Fruit fly (Drosophila melanogaster): ENCODE data around the gene CG15546.

CG15546 gene

DNA sequence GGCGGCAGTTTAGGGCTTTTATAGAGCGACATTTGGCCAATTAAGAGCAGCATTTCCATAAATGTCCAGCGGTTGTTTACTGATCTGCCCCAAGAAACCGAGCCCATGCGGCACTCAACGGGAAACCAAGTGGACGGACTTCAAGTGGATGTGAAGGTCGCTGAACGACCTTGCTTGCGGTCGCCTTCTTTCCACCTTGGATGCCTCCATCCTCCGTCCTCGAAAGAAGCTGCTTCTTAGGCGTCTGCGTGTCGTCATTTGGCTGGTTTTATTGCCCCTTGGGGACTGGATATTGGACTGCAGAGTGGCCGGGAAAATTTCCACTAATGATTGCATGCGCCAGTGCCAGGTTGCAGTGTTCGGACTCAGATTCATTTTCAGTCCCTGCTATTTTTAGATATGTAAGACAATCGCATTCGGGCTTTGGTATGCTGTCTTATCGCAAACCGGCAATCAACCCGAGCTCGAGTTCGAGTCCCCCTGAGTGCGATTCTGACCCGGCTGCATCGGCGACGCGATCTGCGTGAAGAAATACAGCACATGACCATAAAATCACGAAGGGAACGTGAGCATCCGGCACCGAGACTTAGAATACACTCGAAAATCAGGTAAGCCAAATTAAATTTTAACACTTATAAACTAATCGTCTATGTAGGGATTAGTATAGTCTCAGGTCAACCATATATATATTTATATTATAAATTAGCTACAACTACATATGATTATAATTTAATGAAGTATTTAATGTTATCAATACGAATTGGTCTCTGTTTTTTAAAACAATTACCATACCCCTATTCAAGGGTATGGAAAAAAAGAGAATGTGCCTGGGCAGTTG, 33.1 kb downstream of the CG15546 start:
- TF ChIP-seq bab1 (GFP tag; optimal IDR thresholded peaks at IDR 0.05), result no peak
- no peak for TF ChIP-seq Clk (GFP tag; optimal IDR thresholded peaks at IDR 0.05)
- TF ChIP-seq CG12768 (GFP tag; optimal IDR thresholded peaks at IDR 0.05), result no peak
- TF ChIP-seq Hr96 (GFP tag; optimal IDR thresholded peaks at IDR 0.05), result no peak
- TF ChIP-seq kay (GFP tag; ENCODE audit: borderline replicate concordance), result no peak

DNA sequence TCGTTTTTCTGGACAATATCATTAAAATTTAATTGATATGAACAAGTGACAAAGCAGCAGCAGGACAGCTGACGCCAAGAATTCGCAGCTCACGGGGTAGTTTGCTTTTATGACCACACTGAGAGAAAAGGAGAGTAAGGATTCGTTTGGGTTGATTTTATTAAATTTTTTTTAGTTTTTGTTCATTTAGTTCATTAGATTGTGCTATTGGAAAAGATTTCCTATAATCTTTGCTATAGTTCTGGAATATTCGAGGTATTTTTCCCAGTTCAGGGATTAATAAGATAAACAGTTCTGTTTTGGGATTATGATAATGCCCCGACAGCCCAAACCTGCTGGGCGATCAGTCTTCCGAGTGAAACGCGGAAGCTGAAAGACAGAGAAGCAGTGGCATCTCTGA, 33.8 kb downstream of the CG15546 start:
- TF ChIP-seq CG12768 (GFP tag; optimal IDR thresholded peaks at IDR 0.05) (no peak), CG7045 (GFP tag; optimal IDR thresholded peaks at IDR 0.05) (no peak), Crg-1 (GFP tag; optimal IDR thresholded peaks at IDR 0.05) (no peak), pad (GFP tag; optimal IDR thresholded peaks at IDR 0.05) (no peak), cnc (optimal IDR thresholded peaks at IDR 0.05) (no peak), tj (GFP tag; optimal IDR thresholded peaks at IDR 0.05) (no peak), CG5204 (GFP tag; optimal IDR thresholded peaks at IDR 0.05) (no peak), Clk (GFP tag; optimal IDR thresholded peaks at IDR 0.05) (no peak), CG14711 (tag; optimal IDR thresholded peaks at IDR 0.05) (no peak), Hr96 (GFP tag; optimal IDR thresholded peaks at IDR 0.05) (no peak), CG11617 (GFP tag; optimal IDR thresholded peaks at IDR 0.05) (no peak), CG33017 (tag; optimal IDR thresholded peaks at IDR 0.05) (no peak), kay (GFP tag; ENCODE audit: borderline replicate concordance) (no peak), CG7101 (tag; optimal IDR thresholded peaks at IDR 0.05) (no peak), ovo (GFP tag; optimal IDR thresholded peaks at IDR 0.05) (no peak), Mnt (GFP tag; optimal IDR thresholded peaks at IDR 0.05) (no peak), toe (GFP tag; optimal IDR thresholded peaks at IDR 0.05) (no peak)

dm6 chr3R:30840741-30841140, 35.2 kb downstream of the CG15546 start:
- TF ChIP-seq Mnt (GFP tag; optimal IDR thresholded peaks at IDR 0.05) (no peak), CG12768 (GFP tag; optimal IDR thresholded peaks at IDR 0.05) (no peak), cic (GFP tag; optimal IDR thresholded peaks at IDR 0.05) (no peak), CG14711 (tag; optimal IDR thresholded peaks at IDR 0.05) (no peak), CG5204 (GFP tag; optimal IDR thresholded peaks at IDR 0.05) (no peak), CG11617 (GFP tag; optimal IDR thresholded peaks at IDR 0.05) (no peak), bab1 (GFP tag; optimal IDR thresholded peaks at IDR 0.05) (no peak), kay (GFP tag; ENCODE audit: borderline replicate concordance) (no peak)

DNA sequence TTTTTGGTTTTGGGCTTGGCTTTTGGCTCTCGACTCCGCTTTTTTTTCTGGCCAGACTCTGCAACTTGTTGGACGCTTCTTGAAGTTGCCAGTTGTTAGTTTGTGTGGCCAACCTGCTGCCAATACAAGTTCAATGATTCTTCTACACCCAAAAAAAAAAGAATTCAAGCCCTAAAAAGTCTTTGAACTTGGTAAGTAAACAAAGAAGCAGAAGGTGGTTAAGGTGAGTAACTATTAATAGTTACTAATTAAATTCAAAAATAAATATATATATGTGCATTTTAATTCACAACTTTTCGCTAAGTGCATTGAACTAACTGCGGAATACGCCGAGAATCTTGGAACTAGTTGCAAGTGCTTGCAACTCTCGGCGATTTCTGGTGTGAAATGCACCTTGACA, 42.9 kb downstream of the CG15546 start:
- TF ChIP-seq CG14711 (tag; optimal IDR thresholded peaks at IDR 0.05) (no peak), CG7101 (tag; optimal IDR thresholded peaks at IDR 0.05) (no peak), kay (GFP tag; ENCODE audit: borderline replicate concordance) (no peak), Crg-1 (GFP tag; optimal IDR thresholded peaks at IDR 0.05) (no peak), Clk (GFP tag; optimal IDR thresholded peaks at IDR 0.05) (no peak), Hr96 (GFP tag; optimal IDR thresholded peaks at IDR 0.05) (no peak), CG1620 (GFP tag; optimal IDR thresholded peaks at IDR 0.05) (no peak), CG12768 (GFP tag; optimal IDR thresholded peaks at IDR 0.05) (no peak)

DNA sequence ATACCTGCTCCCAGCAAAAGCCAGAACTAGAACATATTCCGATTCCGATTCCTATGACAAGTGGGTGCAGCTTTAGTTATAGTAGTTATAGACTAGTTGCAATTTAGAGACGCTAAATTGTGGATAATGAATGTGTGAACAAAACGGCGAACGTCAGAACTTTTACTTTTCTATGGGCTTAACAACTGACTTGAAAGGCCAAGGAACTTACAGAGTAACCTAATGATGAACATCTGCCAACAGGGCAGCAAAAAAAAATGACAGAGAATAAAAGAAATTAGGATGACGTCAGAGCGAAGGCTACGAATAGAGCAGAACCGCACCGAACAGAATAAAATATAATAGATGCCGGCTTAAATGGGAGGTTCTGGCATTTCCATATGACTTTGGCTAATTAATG, 43.9 kb downstream of the CG15546 start:
- TF ChIP-seq cic (GFP tag; optimal IDR thresholded peaks at IDR 0.05) (no peak), ovo (GFP tag; optimal IDR thresholded peaks at IDR 0.05) (no peak), CG14711 (tag; optimal IDR thresholded peaks at IDR 0.05) (no peak), CG7045 (GFP tag; optimal IDR thresholded peaks at IDR 0.05) (no peak), cnc (optimal IDR thresholded peaks at IDR 0.05) (no peak), tj (GFP tag; optimal IDR thresholded peaks at IDR 0.05) (no peak), CG7101 (tag; optimal IDR thresholded peaks at IDR 0.05) (no peak), bab1 (GFP tag; optimal IDR thresholded peaks at IDR 0.05) (no peak), CG12768 (GFP tag; optimal IDR thresholded peaks at IDR 0.05) (no peak), kay (GFP tag; ENCODE audit: borderline replicate concordance) (no peak), Hr96 (GFP tag; optimal IDR thresholded peaks at IDR 0.05) (no peak), CG1620 (GFP tag; optimal IDR thresholded peaks at IDR 0.05) (no peak), toe (GFP tag; optimal IDR thresholded peaks at IDR 0.05) (no peak), CG11617 (GFP tag; optimal IDR thresholded peaks at IDR 0.05) (no peak), CG33017 (tag; optimal IDR thresholded peaks at IDR 0.05) (no peak), CG5204 (GFP tag; optimal IDR thresholded peaks at IDR 0.05) (no peak), Crg-1 (GFP tag; optimal IDR thresholded peaks at IDR 0.05) (no peak)

- TF ChIP-seq CG1620 (GFP tag; optimal IDR thresholded peaks at IDR 0.05), result no peak
- TF ChIP-seq CG11617 (GFP tag; optimal IDR thresholded peaks at IDR 0.05), result no peak
- TF ChIP-seq Hr96 (GFP tag; optimal IDR thresholded peaks at IDR 0.05), result no peak
- TF ChIP-seq ovo (GFP tag; optimal IDR thresholded peaks at IDR 0.05), result no peak
- no peak for TF ChIP-seq Mnt (GFP tag; optimal IDR thresholded peaks at IDR 0.05)
- TF ChIP-seq Clk (GFP tag; optimal IDR thresholded peaks at IDR 0.05), result no peak
- TF ChIP-seq cic (GFP tag; optimal IDR thresholded peaks at IDR 0.05), result no peak
- no peak for TF ChIP-seq CG7045 (GFP tag; optimal IDR thresholded peaks at IDR 0.05)
- no peak for TF ChIP-seq tj (GFP tag; optimal IDR thresholded peaks at IDR 0.05)
- no peak for TF ChIP-seq toe (GFP tag; optimal IDR thresholded peaks at IDR 0.05)
- no peak for TF ChIP-seq pad (GFP tag; optimal IDR thresholded peaks at IDR 0.05)
- no peak for TF ChIP-seq CG12768 (GFP tag; optimal IDR thresholded peaks at IDR 0.05)
- no peak for TF ChIP-seq kay (GFP tag; ENCODE audit: borderline replicate concordance)
- no peak for TF ChIP-seq Crg-1 (GFP tag; optimal IDR thresholded peaks at IDR 0.05)
Observed at dm6 chr3R:30828433-30829034, 47.5 kb downstream of the CG15546 start.

Measured in whole organism, adult.